Worm (Caenorhabditis elegans) whole organism, L1 larva: ENCODE data around the gene srh-20.

Experiments
- ama-1 ChIP-seq: fragments of 150-350 bp; optimal IDR thresholded peaks from 2 replicates; lab custom pipeline; 2014
- dsc-1 ChIP-seq: sonication (generic microtip); optimal IDR thresholded peaks from 2 replicates; lab custom pipeline; 2016; ENCODE audit warnings: mild to moderate bottlenecking, missing genetic modification characterization, missing compliant biosample characterization
- elt-2 ChIP-seq: sonication (generic microtip); optimal IDR thresholded peaks from 2 replicates; lab custom pipeline; 2016; ENCODE audit warnings: missing genetic modification characterization, mild to moderate bottlenecking, inconsistent platforms, missing compliant biosample characterization, missing genetic modification reagents
- jun-1 ChIP-seq: fragments of 150-350 bp; optimal IDR thresholded peaks from 2 replicates; lab custom pipeline; 2014; ENCODE audit warnings: missing biosample characterization, missing genetic modification reagents, missing genetic modification characterization
- lin-13 ChIP-seq: fragments of 150-350 bp; optimal IDR thresholded peaks from 2 replicates; lab custom pipeline; 2014; ENCODE audit warnings: missing biosample characterization, missing genetic modification reagents, missing genetic modification characterization
- lsy-2 ChIP-seq, 2 experiments: fragments of 150-350 bp; optimal IDR thresholded peaks; 2 replicates each; lab custom pipeline; 2014; ENCODE audit warnings: missing biosample characterization in 2 of 2, missing genetic modification characterization in 2 of 2
- nhr-11 ChIP-seq: fragments of 150-350 bp; optimal IDR thresholded peaks from 2 replicates; lab custom pipeline; 2014; ENCODE audit warnings: missing biosample characterization, missing genetic modification characterization
- nhr-20 ChIP-seq: sonication (generic microtip); optimal IDR thresholded peaks from 2 replicates; lab custom pipeline; 2016; ENCODE audit warnings: mild to moderate bottlenecking, missing genetic modification characterization, missing compliant biosample characterization
- nhr-76 ChIP-seq: sonication (generic microtip); optimal IDR thresholded peaks from 2 replicates; lab custom pipeline; 2017; ENCODE audit warnings: missing biosample characterization, missing genetic modification characterization
- tbx-2 ChIP-seq: sonication (generic microtip); optimal IDR thresholded peaks from 2 replicates; lab custom pipeline; 2016; ENCODE audit warnings: missing genetic modification characterization, missing compliant biosample characterization
- unc-62 ChIP-seq: fragments of 150-350 bp; optimal IDR thresholded peaks from 2 replicates; lab custom pipeline; 2014; ENCODE audit warnings: missing biosample characterization, missing genetic modification reagents, missing genetic modification characterization
- zag-1 ChIP-seq: fragments of 150-350 bp; optimal IDR thresholded peaks from 2 replicates; lab custom pipeline; 2014; ENCODE audit warnings: missing biosample characterization, missing genetic modification characterization

DNA sequence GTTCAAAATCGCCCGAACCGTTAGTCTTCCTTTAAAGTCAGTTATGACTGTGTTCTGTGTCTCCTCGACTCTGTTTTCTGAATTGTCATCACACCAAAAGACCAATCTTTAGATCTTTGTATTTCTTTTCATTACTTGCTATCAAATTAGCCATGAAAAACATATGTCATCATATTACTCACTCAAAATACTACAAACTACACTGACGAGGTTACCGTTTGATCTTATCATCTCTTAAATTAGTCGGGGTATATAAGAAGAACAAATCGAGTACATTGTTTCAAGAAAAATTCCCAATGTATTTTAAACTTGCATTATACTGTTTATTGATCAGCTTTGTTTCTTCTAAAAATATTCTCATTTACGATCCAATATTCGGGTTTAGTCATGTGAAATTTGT, 16.1 kb upstream of the srh-20 start, which contains the start of gene ugt-13:
- TF ChIP-seq elt-2 = no peak
- no peak for TF ChIP-seq lin-13 (GFP tag; lab: Kevin White, UChicago)
- no peak for TF ChIP-seq nhr-76
- peak; percentile 86 for TF ChIP-seq nhr-20
- no peak for TF ChIP-seq ama-1 (lab: Kevin White, UChicago)
- TF ChIP-seq jun-1 (tag; lab: Kevin White, UChicago) = no peak
- no peak for TF ChIP-seq nhr-11 (tag; lab: Kevin White, UChicago)
- TF ChIP-seq unc-62 = no peak
- no peak for TF ChIP-seq zag-1
- no peak for TF ChIP-seq lsy-2 (tag; optimal IDR thresholded peaks at IDR 0.05; lab: Kevin White, UChicago)
- TF ChIP-seq tbx-2 (tag; lab: Kevin White, UChicago) = peak; percentile 67
- TF ChIP-seq dsc-1 (tag; lab: Kevin White, UChicago) = no peak
